Worm (Caenorhabditis elegans) whole organism, midembryonic: ENCODE measurements around the gene F01G10.4.

Experiments
- T22C8.4 ChIP-seq: fragments of 200-800 bp; sonication (Bioruptor generic); IDR thresholded peaks from 2 replicates; pipeline ENCODE4 v1.3.6; 2022; ENCODE audit warnings: missing genetic modification characterization, missing compliant biosample characterization
- ref-1 ChIP-seq: fragments of 200-800 bp; sonication (Bioruptor generic); conservative IDR thresholded peaks from 2 replicates; pipeline ENCODE4 v1.3.6; 2022; ENCODE audit warnings: missing genetic modification reagents, missing genetic modification characterization, missing compliant biosample characterization
- ztf-29 ChIP-seq: fragments of 200-800 bp; sonication (Bioruptor generic); IDR thresholded peaks from 2 replicates; pipeline ENCODE4 v1.3.6; 2022; ENCODE audit warnings: missing genetic modification reagents, missing genetic modification characterization, missing compliant biosample characterization

DNA sequence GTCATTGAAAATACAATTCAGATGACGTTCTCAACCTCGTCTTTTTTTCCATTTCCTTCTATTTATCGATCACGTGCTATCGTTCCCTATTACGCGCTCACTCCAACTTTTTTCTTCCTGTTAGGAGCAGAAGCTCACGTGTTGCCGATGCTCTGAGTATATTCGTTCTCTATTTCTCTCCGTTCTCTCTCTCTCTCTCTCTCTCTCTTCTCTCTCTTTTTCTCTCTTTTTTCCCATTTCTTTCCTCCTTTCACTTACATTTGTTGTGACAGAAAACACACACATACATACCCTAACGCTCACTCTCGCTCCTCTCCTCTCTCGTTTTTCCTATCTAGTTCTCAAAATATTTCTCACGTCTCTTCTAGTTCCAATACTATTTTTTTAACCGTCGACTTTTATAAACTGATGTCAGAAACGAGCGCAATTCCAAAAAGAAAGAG lies 20.0 kb upstream of the F01G10.4 start:
- TF ChIP-seq T22C8.4 (no peak), ref-1 (GFP tag; lab: Robert Waterston, UW) (no peak), ztf-29 (GFP tag; lab: Robert Waterston, UW) (no peak)
